Comparison of ENCODE assay signal across 2 fruit fly cellular contexts in the genomic region with DNA sequence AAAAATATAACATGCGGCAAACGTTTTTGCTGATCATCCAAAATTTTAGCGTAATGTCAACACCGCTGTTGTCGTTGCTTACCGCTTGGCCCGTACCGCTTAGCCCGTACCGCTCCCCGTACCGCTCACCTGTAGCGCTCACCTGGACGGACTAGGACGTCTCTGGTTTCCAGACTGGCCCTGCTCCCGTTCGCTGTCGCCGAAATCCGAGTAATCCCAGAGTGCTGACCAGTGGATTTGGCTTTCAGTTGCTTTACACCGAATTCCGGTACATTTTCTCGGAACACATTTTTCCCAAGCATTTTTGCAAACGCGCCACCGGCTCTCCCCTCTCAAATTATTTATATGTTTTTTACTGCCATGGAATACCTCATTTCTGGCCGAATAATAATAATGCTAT.
TF ChIP-seq lines count a peak whose summit lies in the region.

No protein-coding gene starts in this region.

- no peak for TF ChIP-seq CTCF in whole organism, embryonic (GFP tag; optimal IDR thresholded peaks at IDR 0.05; lab: Kevin White, UChicago)

TF ChIP-seq in whole organism, adult, 20 proteins besides CTCF, POLR2A, EP300 and RAD21:
- TF ChIP-seq tj (GFP tag; optimal IDR thresholded peaks at IDR 0.05; lab: Kevin White, UChicago) (peak; percentile 97), ovo (GFP tag; optimal IDR thresholded peaks at IDR 0.05; lab: Kevin White, UChicago) (no peak)

TF ChIP-seq in whole organism, embryonic, 481 proteins besides CTCF, POLR2A, EP300 and RAD21:
- TF ChIP-seq NC2α (GFP tag; optimal IDR thresholded peaks at IDR 0.05; lab: Kevin White, UChicago) (no peak), lov (optimal IDR thresholded peaks at IDR 0.05; lab: Kevin White, UChicago) (no peak), lov (GFP tag; IDR thresholded peaks at IDR 0.05; lab: Robert Waterston, UW) (0 out of 3 replicates have a peak, but pooled peaks have one; percentile 27), CG1603 (tag; optimal IDR thresholded peaks at IDR 0.05; lab: Kevin White, UChicago) (no peak)
